Worm (Caenorhabditis elegans): ENCODE data around the gene col-115.
"Not testable (repeated sequence)": the region's sequence is repeated elsewhere in the genome, so short reads cannot be mapped to it uniquely, and the experiment has no call there.

The col-115 gene

DNA sequence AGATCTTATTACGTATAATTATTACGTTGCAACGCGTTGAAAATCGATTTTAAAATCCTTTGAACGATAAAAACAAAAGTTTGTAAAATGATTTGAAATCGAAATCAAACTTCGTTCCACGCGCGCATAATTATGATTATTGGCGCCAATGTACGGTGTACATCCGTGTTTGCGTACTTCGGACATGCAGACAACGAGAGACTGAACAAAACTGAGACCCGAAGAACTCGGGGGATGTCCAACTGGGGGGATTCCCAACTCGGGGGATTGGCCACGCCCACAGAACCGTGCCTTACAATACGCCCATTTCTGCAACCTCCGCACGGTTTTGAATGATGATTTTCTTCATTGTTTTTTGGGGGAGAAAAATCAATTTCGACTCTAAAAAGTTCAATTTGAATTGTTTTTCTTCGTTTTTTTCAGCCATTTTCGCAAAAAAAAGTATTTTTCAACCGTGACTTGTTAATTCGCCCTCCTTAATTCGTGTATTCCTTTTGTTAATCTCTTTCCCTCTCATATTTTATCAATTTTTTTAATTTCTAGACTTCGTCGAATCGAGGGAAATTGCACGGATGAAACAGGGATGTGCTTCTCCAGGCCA, 41.5 kb upstream of the col-115 start, which contains the start of gene F20D12.12 (continued):
- 0 out of 2 replicates have a peak, but pooled peaks have one; percentile 62 for TF ChIP-seq saeg-2 (GFP tag; IDR thresholded peaks at IDR 0.05)
- peak; percentile 52 for TF ChIP-seq F49E8.2 (tag; optimal IDR thresholded peaks at IDR 0.05; ENCODE audit: borderline replicate concordance)
- TF ChIP-seq ctbp-1 (GFP tag; IDR thresholded peaks at IDR 0.05): peak; percentile 87
- peak; percentile 85 for TF ChIP-seq ZK337.2 (GFP tag; IDR thresholded peaks at IDR 0.05)
- peak; percentile 95 for TF ChIP-seq aha-1 (tag)
- TF ChIP-seq zfp-3 (GFP tag; conservative IDR thresholded peaks at IDR 0.05): peak; percentile 80
- peak; percentile 81 for TF ChIP-seq T26A8.4 (GFP tag; IDR thresholded peaks at IDR 0.05)
- peak; percentile 4 for TF ChIP-seq nhr-28 (tag; optimal IDR thresholded peaks at IDR 0.05)
- TF ChIP-seq dve-1 (tag; optimal IDR thresholded peaks at IDR 0.05; ENCODE audit: insufficient read depth): peak; percentile 54
- TF ChIP-seq mes-2 (tag; optimal IDR thresholded peaks at IDR 0.05; ENCODE audit: poor library complexity, severe bottlenecking): peak; percentile 91
- TF ChIP-seq unc-130 (GFP tag; optimal IDR thresholded peaks at IDR 0.05): peak; percentile 83
- TF ChIP-seq lin-38 (GFP tag; IDR thresholded peaks at IDR 0.05): peak; percentile 91
- TF ChIP-seq snpc-1.2 (GFP tag; IDR thresholded peaks at IDR 0.05): peak; percentile 85
- TF ChIP-seq dmd-9 (GFP tag; IDR thresholded peaks at IDR 0.05): peak; percentile 71; the same call in 1 of the 2 replicates
- TF ChIP-seq hif-1 (tag; optimal IDR thresholded peaks at IDR 0.05): peak in 1 of 2 experiments; percentile 49
- peak; percentile 70 to 96 for TF ChIP-seq lsy-2 (tag; optimal IDR thresholded peaks at IDR 0.05)

DNA sequence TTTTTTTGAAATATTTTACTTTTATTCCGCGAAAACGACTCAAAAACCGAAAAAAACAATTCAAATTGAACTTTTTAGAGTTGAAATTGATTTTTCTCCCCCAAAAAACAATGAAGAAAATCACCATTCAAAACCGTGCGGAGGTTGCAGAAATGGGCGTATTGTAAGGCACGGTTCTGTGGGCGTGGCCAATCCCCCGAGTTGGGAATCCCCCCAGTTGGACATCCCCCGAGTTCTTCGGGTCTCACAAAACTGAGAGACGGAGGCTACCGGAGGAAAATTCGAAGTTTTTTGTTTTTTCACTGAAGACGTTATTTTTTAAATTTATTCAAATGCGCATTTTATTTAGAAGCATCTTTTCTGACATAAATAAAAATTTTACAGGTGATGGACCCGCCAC, 40.2 kb upstream of the col-115 start, which contains the start of gene mcm-3AP:
Gene mcm-3AP, plus strand, starts transcription at position 383 of the 400 bp plus-strand sequence.
- TF ChIP-seq dmd-9 (GFP tag; IDR thresholded peaks at IDR 0.05): peak; percentile 54; the same call in 1 of the 2 replicates
- TF ChIP-seq egl-43 (GFP tag; IDR thresholded peaks at IDR 0.05): peak; percentile 72
- 0 out of 2 replicates have a peak, but pooled peaks have one; percentile 48 for TF ChIP-seq tra-1 (GFP tag; IDR thresholded peaks at IDR 0.05)
- TF ChIP-seq arid-1 (GFP tag; conservative IDR thresholded peaks at IDR 0.05): 0 out of 2 replicates have a peak, but pooled peaks have one; percentile 15
- TF ChIP-seq lsy-2 (tag; optimal IDR thresholded peaks at IDR 0.05): peak in 1 of 2 experiments; percentile 66
- TF ChIP-seq set-16 (GFP tag; IDR thresholded peaks at IDR 0.05): peak; percentile 34; the same call in 1 of the 2 replicates
- TF ChIP-seq hmg-1.1 (GFP tag; IDR thresholded peaks at IDR 0.05): peak; percentile 79
- TF ChIP-seq nhr-42 (GFP tag; IDR thresholded peaks at IDR 0.05): 0 out of 2 replicates have a peak, but pooled peaks have one; percentile 25
- peak; percentile 75 for TF ChIP-seq lin-38 (GFP tag; IDR thresholded peaks at IDR 0.05)
- peak; percentile 50 for TF ChIP-seq snpc-1.2 (GFP tag; IDR thresholded peaks at IDR 0.05)
- TF ChIP-seq pha-4 (GFP tag; IDR thresholded peaks at IDR 0.05): 0 out of 2 replicates have a peak, but pooled peaks have one; percentile 36
- TF ChIP-seq pha-4 (tag; optimal IDR thresholded peaks at IDR 0.05): not testable (repeated sequence)
- 0 out of 2 replicates have a peak, but pooled peaks have one; percentile 41 for TF ChIP-seq ctbp-1 (GFP tag; IDR thresholded peaks at IDR 0.05)
- peak; percentile 83 for TF ChIP-seq vab-7 (GFP tag; IDR thresholded peaks at IDR 0.05)
- TF ChIP-seq T20F7.1 (GFP tag; optimal IDR thresholded peaks at IDR 0.05): peak; percentile 48
- TF ChIP-seq T26A8.4 (GFP tag; IDR thresholded peaks at IDR 0.05): peak; percentile 30; the same call in 1 of the 2 replicates
- TF ChIP-seq ceh-44 (GFP tag; IDR thresholded peaks at IDR 0.05): peak; percentile 49; the same call in 1 of the 2 replicates
- TF ChIP-seq ceh-20 (GFP tag; IDR thresholded peaks at IDR 0.05): peak; percentile 60; the same call in 1 of the 2 replicates
- peak; percentile 59 for TF ChIP-seq mes-2 (tag; optimal IDR thresholded peaks at IDR 0.05; ENCODE audit: poor library complexity, severe bottlenecking)
- TF ChIP-seq Y48G9A.11 (GFP tag; IDR thresholded peaks at IDR 0.05): peak; percentile 49
- peak; percentile 11 for TF ChIP-seq unc-130 (GFP tag; optimal IDR thresholded peaks at IDR 0.05)

DNA sequence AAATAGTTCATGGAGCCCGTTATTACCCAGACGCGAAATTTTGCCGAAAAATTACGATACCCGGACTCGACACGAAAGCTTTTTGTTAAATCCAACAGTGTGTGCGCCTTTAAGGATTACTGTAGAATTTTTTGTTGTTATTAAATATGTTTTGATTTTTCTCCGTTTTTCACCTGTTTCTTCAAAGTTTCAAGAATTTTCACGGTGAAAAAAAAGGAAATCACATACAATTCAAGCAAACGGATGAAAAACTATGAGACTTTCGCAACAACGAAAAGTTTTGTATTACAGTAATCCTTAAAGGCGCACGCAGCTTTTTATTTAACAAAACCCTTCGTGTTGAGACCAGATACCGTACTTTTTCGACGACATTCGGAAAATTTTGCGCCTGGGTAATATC, 34.5 kb upstream of the col-115 start:
- TF ChIP-seq lin-15B (tag; optimal IDR thresholded peaks at IDR 0.05) (no peak), lir-3 (tag; optimal IDR thresholded peaks at IDR 0.05) (no peak), unc-62 (GFP tag; optimal IDR thresholded peaks at IDR 0.05 in 1 of 2) (peak in 1 of 2 experiments; percentile 80), unc-62 (tag; optimal IDR thresholded peaks at IDR 0.05) (no peak)

All from whole organism, L4 larva.